Worm (Caenorhabditis elegans) whole organism, early embryonic: ENCODE data around the gene gphr-2.

Experiments
- B0310.2 ChIP-seq: sonication (generic microtip); optimal IDR thresholded peaks from 2 replicates; lab custom pipeline; 2016; ENCODE audit warnings: mild to moderate bottlenecking, missing genetic modification characterization, missing compliant biosample characterization
- F13C5.2 ChIP-seq: sonication (generic microtip); optimal IDR thresholded peaks from 2 replicates; lab custom pipeline; 2017; ENCODE audit warnings: mild to moderate bottlenecking, missing genetic modification characterization, inconsistent platforms, missing compliant biosample characterization
- ama-1 ChIP-seq: fragments of 150-350 bp; optimal IDR thresholded peaks from 2 replicates; lab custom pipeline; 2014
- ceh-13 ChIP-seq: fragments of 200-800 bp; sonication (Bioruptor generic); optimal IDR thresholded peaks from 2 replicates; lab custom pipeline; 2018; ENCODE audit warnings: mild to moderate bottlenecking, missing genetic modification characterization, missing compliant biosample characterization
- ets-7 ChIP-seq: sonication (generic microtip); optimal IDR thresholded peaks from 2 replicates; lab custom pipeline; 2016; ENCODE audit warnings: missing genotype, missing genetic modification characterization, missing compliant biosample characterization
- flt-1 ChIP-seq: fragments of 200-800 bp; sonication (Bioruptor generic); IDR thresholded peaks from 2 replicates; pipeline ENCODE4 v1.3.6; 2022; ENCODE audit warnings: missing genetic modification characterization, missing compliant biosample characterization
- hmg-4 ChIP-seq: fragments of 200-800 bp; sonication (Bioruptor generic); optimal IDR thresholded peaks from 2 replicates; lab custom pipeline; 2018; ENCODE audit warnings: mild to moderate bottlenecking, missing genetic modification characterization, missing compliant biosample characterization
- pes-1 ChIP-seq: fragments of 200-800 bp; sonication (Bioruptor generic); IDR thresholded peaks from 2 replicates; pipeline ENCODE4 v1.3.6; 2022; ENCODE audit warnings: missing genetic modification reagents, missing genetic modification characterization, missing compliant biosample characterization
- sea-1 ChIP-seq: fragments of 200-800 bp; sonication (Bioruptor generic); conservative IDR thresholded peaks from 2 replicates; pipeline ENCODE4 v1.3.6; 2022; ENCODE audit warnings: missing genetic modification characterization, missing compliant biosample characterization
- tbx-11 ChIP-seq: fragments of 200-800 bp; sonication (Bioruptor generic); IDR thresholded peaks from 2 replicates; pipeline ENCODE4 v1.3.6; 2022; ENCODE audit warnings: missing genetic modification characterization, missing compliant biosample characterization
- tbx-37 ChIP-seq: fragments of 200-800 bp; sonication (Bioruptor generic); conservative IDR thresholded peaks from 2 replicates; pipeline ENCODE4 v1.3.6; 2022; ENCODE audit warnings: missing genetic modification reagents, missing genetic modification characterization, missing compliant biosample characterization
- tra-4 ChIP-seq: sonication (generic microtip); optimal IDR thresholded peaks from 2 replicates; lab custom pipeline; 2017; ENCODE audit warnings: missing genetic modification characterization, missing compliant biosample characterization

- TF ChIP-seq tra-4 (tag; lab: Kevin White, UChicago): no peak
- TF ChIP-seq tbx-11 (GFP tag; lab: Robert Waterston, UW): no peak
- TF ChIP-seq pes-1: no peak
- TF ChIP-seq tbx-37 (GFP tag; lab: Robert Waterston, UW): 0 out of 2 replicates have a peak, but pooled peaks have one; percentile 18
- TF ChIP-seq ama-1 (lab: Kevin White, UChicago): no peak
- peak; percentile 4 for TF ChIP-seq ceh-13 (GFP tag; lab: Kevin White, UChicago)
- TF ChIP-seq sea-1 (GFP tag; lab: Robert Waterston, UW): no peak
- peak; percentile 76 for TF ChIP-seq F13C5.2 (tag; lab: Kevin White, UChicago)
- peak; percentile 59; the same call in 1 of the 2 replicates for TF ChIP-seq flt-1 (GFP tag; lab: Robert Waterston, UW)
- TF ChIP-seq hmg-4 (GFP tag; lab: Kevin White, UChicago): peak; percentile 88
- TF ChIP-seq B0310.2 (tag; lab: Kevin White, UChicago): peak; percentile 54
- no peak for TF ChIP-seq ets-7 (tag; lab: Kevin White, UChicago)
Observed at ce11 chrX:14312416-14312815, 4.8 kb upstream of the gphr-2 start.
